Worm (Caenorhabditis elegans): ENCODE results near the gene F14F7.4.

The F14F7.4 gene

DNA sequence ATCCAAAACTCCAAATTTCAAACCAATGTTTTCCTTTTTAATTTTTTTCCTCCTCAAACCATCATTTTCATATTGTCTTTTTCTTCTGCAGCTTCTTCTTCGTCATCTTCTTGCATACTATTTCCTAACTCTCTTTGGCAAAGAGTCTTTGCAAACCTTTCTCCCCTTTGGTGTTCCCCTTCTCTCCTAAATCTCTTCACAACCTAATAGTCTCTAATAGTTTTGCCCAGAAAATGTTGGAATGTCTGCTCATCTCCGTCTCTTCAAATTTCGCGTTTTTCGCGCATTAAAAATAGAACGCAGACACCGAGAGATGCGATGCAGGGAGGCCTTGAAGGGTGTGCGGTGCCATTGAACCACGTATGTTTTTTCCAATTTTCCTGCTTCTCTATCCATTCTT lies 27.4 kb downstream of the F14F7.4 start, which contains the start of gene ZK1010.10 (continued):
- no peak for TF ChIP-seq elt-4 (tag; optimal IDR thresholded peaks at IDR 0.05)
- TF ChIP-seq pha-2 (tag; optimal IDR thresholded peaks at IDR 0.05) = no peak

DNA sequence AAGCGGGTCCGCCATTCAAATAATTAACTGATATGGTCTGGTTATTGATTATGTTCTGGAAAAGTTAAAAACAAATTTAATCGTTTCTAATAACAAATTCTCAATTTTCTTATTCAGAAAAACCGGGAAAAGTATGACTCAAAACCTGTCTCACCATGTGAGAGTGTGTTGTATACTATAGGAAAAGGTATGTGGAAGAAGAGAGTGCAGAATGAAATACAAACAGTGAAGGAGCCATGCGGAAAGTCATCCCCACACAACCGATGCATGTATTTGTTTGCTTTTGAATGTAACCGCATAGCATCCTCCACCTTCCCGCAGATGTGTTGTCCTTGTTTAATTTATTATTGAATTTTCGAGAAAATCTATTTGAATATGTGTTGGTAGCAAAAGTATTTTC lies 29.1 kb downstream of the F14F7.4 start, which contains the start of gene ZK1010.8:
Gene ZK1010.8, minus strand, starts transcription at position 214 of the 400 bp plus-strand sequence.
- no peak for TF ChIP-seq F13H6.1 (tag; optimal IDR thresholded peaks at IDR 0.05)
- TF ChIP-seq ceh-19 (GFP tag; optimal IDR thresholded peaks at IDR 0.05) = no peak
- TF ChIP-seq lin-11 (tag; optimal IDR thresholded peaks at IDR 0.05) = no peak
- no peak for TF ChIP-seq nhr-11 (tag; optimal IDR thresholded peaks at IDR 0.05)
- TF ChIP-seq unc-55 (GFP tag; optimal IDR thresholded peaks at IDR 0.05) = no peak
- no peak for TF ChIP-seq ceh-31 (tag; optimal IDR thresholded peaks at IDR 0.05)
- no peak for TF ChIP-seq mec-3 (tag; optimal IDR thresholded peaks at IDR 0.05; ENCODE audit: borderline replicate concordance)
- TF ChIP-seq K02D7.2 (tag; optimal IDR thresholded peaks at IDR 0.05) = no peak
- TF ChIP-seq ahr-1 (tag; optimal IDR thresholded peaks at IDR 0.05) = no peak
- no peak for TF ChIP-seq ceh-9 (tag; optimal IDR thresholded peaks at IDR 0.05)
- TF ChIP-seq Y22D7AL.16 (tag; optimal IDR thresholded peaks at IDR 0.05) = no peak
- no peak for TF ChIP-seq zip-5 (tag; optimal IDR thresholded peaks at IDR 0.05)
- no peak for TF ChIP-seq syd-9 (tag; optimal IDR thresholded peaks at IDR 0.05)
- no peak for TF ChIP-seq lim-6 (tag; optimal IDR thresholded peaks at IDR 0.05)
- TF ChIP-seq K09A11.1 (tag; optimal IDR thresholded peaks at IDR 0.05; ENCODE audit: insufficient read depth) = no peak
- TF ChIP-seq hlh-15 (tag; optimal IDR thresholded peaks at IDR 0.05) = no peak
- TF ChIP-seq sox-4 (tag; optimal IDR thresholded peaks at IDR 0.05) = no peak

DNA sequence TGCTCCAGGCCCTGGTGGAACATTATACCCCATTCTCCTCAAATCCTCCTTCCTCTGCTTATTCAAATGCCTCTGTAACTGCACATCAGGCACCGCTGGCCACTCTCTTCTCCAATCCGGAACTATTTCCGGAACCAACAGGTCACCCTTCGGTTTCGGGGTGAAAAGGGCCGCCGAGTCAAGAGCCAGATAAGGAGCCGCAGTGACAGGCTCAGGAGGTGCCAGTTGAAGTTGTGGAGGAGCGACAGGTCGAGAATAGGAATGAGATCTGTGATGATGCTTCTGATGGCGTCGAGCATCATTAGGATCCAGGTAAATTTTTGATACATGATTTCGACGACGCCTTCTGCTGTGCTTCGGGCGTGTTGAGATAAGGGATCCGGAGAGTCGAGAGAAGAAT lies 31.3 kb downstream of the F14F7.4 start:
- no peak for TF ChIP-seq dve-1 (tag; optimal IDR thresholded peaks at IDR 0.05)

DNA sequence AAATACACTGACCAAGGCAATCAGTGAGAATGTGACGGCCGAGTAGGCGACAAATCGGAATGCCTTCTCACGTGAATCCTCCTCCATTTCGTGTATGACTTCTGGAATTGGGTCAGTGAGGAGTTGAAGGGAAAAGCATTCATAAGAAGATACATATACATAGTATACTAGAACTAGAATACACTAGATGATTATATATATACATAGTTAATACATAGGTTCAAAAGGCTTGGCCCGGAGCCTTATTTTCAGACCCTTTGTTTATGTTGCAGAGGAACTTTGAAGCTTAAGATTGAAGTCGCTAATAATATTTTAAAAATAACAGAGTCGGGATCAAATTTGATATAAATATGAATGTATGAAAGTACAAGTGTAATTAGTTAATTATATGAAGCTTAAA lies 35.9 kb downstream of the F14F7.4 start, which contains the start of gene col-97:
Gene col-97, minus strand, starts transcription at position 101 of the 400 bp plus-strand sequence.
- TF ChIP-seq pha-4 (tag; optimal IDR thresholded peaks at IDR 0.05) (no peak), tbx-7 (tag; optimal IDR thresholded peaks at IDR 0.05) (no peak), ceh-9 (tag; optimal IDR thresholded peaks at IDR 0.05) (no peak), ref-2 (tag; optimal IDR thresholded peaks at IDR 0.05) (no peak), ceh-30 (tag; optimal IDR thresholded peaks at IDR 0.05) (no peak), hlh-8 (tag; optimal IDR thresholded peaks at IDR 0.05) (no peak), unc-3 (GFP tag; conservative IDR thresholded peaks at IDR 0.05) (no peak), unc-3 (tag; optimal IDR thresholded peaks at IDR 0.05) (no peak), ceh-14 (tag; optimal IDR thresholded peaks at IDR 0.05) (no peak), hlh-6 (tag; optimal IDR thresholded peaks at IDR 0.05) (no peak), elt-2 (tag; optimal IDR thresholded peaks at IDR 0.05) (no peak), che-1 (tag; optimal IDR thresholded peaks at IDR 0.05) (no peak), T23F11.4 (GFP tag; optimal IDR thresholded peaks at IDR 0.05) (no peak)

DNA sequence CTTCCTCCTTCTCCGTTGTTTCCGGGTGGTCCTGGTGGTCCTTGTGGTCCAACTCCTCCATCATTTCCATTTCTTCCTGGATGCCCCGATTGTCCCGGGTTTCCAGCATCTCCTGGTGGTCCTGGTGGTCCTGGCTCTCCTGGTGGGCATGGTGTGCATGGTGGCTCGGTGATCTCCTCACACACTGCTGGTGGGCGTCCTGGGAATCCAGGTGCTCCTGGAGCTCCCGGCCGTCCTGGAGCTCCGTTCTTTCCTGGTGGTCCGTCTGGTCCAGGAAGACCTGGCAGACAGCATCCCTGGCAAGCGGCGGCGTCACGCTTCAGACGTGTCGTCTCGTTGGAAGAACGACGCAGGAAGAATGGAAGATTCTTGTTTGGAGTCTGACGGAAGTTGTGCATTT lies 36.5 kb downstream of the F14F7.4 start:
- TF ChIP-seq sdc-2 (tag; optimal IDR thresholded peaks at IDR 0.05) (peak; percentile 29), elt-4 (tag; optimal IDR thresholded peaks at IDR 0.05) (peak; percentile 88), hlh-15 (tag; optimal IDR thresholded peaks at IDR 0.05) (no peak)

DNA sequence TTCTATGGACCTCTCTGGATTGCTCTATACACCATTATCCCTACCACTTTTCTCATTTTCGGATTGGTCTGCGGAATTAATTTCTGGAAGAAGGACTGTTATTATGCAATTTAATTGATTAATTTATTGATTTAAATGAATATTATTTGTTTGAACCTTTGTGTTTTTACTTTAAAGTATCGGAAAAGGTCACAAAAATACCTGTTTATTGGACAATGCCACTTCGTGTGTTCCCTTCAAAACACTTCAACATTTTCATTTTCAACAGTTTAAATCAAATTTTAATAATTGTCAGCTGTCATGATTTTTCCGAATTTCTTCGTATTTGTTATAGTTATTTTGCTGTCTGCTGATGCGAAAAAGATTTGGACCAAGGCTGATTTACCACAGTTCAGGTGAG lies 38.5 kb downstream of the F14F7.4 start, which contains the start of gene ZK1010.12:
Gene ZK1010.12, plus strand, starts transcription at position 301 of the 400 bp plus-strand sequence.
- TF ChIP-seq pros-1 (tag; optimal IDR thresholded peaks at IDR 0.05) (no peak), nhr-232 (tag; optimal IDR thresholded peaks at IDR 0.05) (no peak), unc-55 (GFP tag; optimal IDR thresholded peaks at IDR 0.05) (no peak), ceh-14 (tag; optimal IDR thresholded peaks at IDR 0.05) (no peak), hlh-30 (tag; optimal IDR thresholded peaks at IDR 0.05; ENCODE audit: insufficient read depth) (no peak), tbx-7 (tag; optimal IDR thresholded peaks at IDR 0.05) (no peak), fax-1 (tag; optimal IDR thresholded peaks at IDR 0.05) (no peak), unc-86 (tag; optimal IDR thresholded peaks at IDR 0.05) (no peak), madf-2 (tag; optimal IDR thresholded peaks at IDR 0.05) (no peak), npax-4 (tag; optimal IDR thresholded peaks at IDR 0.05) (no peak), odd-2 (tag; optimal IDR thresholded peaks at IDR 0.05) (no peak), syd-9 (tag; optimal IDR thresholded peaks at IDR 0.05) (no peak), fkh-10 (GFP tag; optimal IDR thresholded peaks at IDR 0.05) (no peak), elt-2 (tag; optimal IDR thresholded peaks at IDR 0.05) (no peak), pha-2 (tag; optimal IDR thresholded peaks at IDR 0.05) (no peak), che-1 (tag; optimal IDR thresholded peaks at IDR 0.05) (no peak), ceh-2 (tag; optimal IDR thresholded peaks at IDR 0.05) (no peak)

Measured in whole organism, late embryonic.